Fruit fly (Drosophila melanogaster) ovary, adult (tissue): ENCODE data around the gene CG5697.

ENCODE experiments used
- CG17801 ChIP-seq: fragments of 200-800 bp; optimal IDR thresholded peaks from 2 replicates; lab custom pipeline; 2019; ENCODE audit warnings: missing biosample characterization, mild to moderate bottlenecking, missing genetic modification characterization, moderate library complexity; ENCODE audit not compliant: partially characterized antibody

The CG5697 gene

DNA sequence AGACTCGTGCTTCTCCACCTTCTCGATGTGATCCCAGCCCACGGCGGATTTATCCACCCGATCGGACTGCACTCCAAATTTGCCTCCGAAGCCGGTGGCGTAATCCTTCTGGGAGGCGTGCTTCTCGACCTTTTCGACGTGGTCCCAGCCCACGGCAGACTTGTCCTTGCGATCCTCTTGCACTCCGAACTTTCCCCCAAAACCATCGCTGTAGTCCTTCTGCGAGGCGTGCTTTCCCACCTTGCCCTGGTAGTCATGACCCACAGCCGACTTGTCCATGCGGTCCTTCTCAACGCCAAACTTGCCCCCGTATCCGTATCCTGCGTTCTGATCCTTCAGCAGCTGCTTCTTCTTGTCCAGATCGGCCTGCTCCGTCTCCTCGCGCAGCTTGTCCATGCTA, 47.7 kb downstream of the CG5697 start:
- TF ChIP-seq CG17801 (GFP tag; lab: Kevin White, UChicago): no peak

DNA sequence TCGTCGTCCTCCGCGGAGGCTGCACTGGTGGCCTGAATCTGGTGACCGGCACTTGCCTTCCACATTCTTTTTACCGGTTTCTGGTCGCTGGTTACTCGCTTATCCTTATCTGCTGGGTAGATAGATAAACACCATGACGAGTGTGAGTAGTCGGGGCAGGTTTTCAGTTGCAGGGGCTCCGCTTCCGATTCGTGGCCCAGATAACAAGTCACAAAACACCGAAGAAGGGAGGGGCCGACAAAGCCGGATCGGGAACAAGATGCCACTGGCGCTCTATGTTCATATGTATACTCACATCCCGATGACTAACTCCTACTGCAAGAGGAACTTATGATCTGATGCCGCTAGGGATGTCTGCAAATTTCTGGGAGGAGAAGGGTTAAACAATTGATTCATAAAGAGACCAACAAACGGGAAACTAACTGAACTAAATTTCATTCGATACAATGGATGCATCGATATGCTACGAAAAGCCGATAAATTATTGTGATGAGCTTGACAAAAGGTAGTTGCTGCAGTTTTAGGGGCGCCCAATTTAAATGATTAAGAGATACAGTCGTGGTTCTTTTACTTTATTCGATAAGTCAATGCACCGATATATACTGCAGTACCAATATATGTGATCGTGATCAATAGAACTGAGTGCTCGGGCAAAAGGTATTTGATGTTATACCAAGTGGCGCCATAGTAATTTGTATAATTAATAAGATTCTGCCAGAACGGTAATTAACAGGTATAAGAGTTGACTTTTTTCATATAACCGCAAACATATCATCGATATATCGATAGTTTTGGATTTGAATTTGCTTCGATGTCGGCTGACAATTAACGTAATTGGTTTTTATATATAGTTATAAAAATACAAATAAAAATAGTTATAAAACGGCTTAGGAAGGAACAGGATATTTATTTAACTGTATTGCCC, 48.5 kb downstream of the CG5697 start, which contains the start of gene Cortactin:
Gene Cortactin (minus strand): TSS at position 472 of the 925 bp plus-strand sequence.
- TF ChIP-seq CG17801 (GFP tag; lab: Kevin White, UChicago): no peak

DNA sequence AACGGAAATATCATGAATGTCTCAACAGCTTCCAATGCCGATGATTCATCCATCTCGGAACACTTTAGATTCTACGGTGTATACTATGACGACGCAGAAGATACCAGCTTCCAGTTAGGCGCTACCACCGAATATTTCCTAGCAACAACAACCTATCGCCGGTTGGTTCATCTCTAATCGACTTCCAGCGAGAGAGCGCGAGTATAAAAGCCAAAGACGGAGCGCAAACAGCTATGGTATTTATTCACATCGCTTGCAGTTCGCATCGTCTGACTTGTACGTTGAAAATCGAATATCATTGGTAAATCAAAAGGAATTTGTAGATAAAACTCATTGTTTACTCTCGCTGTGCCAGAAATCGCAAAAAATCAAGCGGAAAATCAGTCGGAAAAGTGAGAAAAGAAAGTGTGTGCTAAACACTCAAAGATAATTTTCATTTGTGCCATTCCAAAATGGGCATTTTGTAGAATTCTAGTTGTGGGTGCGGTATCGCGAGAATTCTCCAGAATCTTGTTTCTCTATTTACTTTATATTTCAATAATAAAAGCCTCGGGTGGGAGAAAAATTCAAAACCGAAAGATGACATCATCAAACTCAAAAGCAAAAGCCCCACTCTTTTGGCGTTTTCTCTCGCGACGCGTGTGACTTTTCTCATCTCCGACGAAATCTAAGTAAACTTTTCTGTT, 49.4 kb downstream of the CG5697 start, which contains the start of gene AnxB9:
Gene AnxB9 (plus strand): TSS at position 232 of the 686 bp plus-strand sequence.
- TF ChIP-seq CG17801 (GFP tag; lab: Kevin White, UChicago): peak; percentile 66

DNA sequence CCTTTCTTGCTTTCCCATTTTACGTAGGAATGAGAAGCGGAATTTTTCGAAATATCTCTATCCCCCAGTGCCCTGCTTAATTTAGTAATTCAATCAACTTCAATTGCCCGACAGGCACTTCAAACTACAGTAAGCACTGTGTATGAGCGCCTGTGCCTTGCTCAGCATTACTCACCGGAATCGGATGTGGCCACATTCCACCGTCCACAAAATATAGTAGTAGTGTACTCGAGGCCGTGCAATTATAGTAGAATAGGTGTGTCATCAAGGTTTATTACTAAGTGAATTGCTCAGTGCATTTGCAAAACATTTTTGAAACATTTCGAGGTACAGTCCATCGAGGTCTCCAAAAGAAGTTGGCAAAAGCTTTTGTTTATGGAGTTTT, 49.9 kb downstream of the CG5697 start:
- TF ChIP-seq CG17801 (GFP tag; lab: Kevin White, UChicago): no peak
